Fruit fly (Drosophila melanogaster): ENCODE results near the gene CG13051.

- TF ChIP-seq CG7101 (tag; optimal IDR thresholded peaks at IDR 0.05) (no peak), CG7045 (GFP tag; optimal IDR thresholded peaks at IDR 0.05) (no peak), bab1 (GFP tag; optimal IDR thresholded peaks at IDR 0.05) (no peak), toe (GFP tag; optimal IDR thresholded peaks at IDR 0.05) (no peak), Hr96 (GFP tag; optimal IDR thresholded peaks at IDR 0.05) (no peak), ovo (GFP tag; optimal IDR thresholded peaks at IDR 0.05) (no peak), Crg-1 (GFP tag; optimal IDR thresholded peaks at IDR 0.05) (no peak), kay (GFP tag; ENCODE audit: borderline replicate concordance) (no peak), cic (GFP tag; optimal IDR thresholded peaks at IDR 0.05) (no peak), cnc (optimal IDR thresholded peaks at IDR 0.05) (no peak), Clk (GFP tag; optimal IDR thresholded peaks at IDR 0.05) (no peak), pad (GFP tag; optimal IDR thresholded peaks at IDR 0.05) (no peak), Mnt (GFP tag; optimal IDR thresholded peaks at IDR 0.05) (no peak)
These were observed 5.3 kb downstream of the CG13051 start, which contains the start of gene CG13053 for dm6 chr3L:16259552-16259951.
